Fruit fly (Drosophila melanogaster): ENCODE results near the gene RhoGAP16F.

- TF ChIP-seq Mnt (GFP tag; optimal IDR thresholded peaks at IDR 0.05) (no peak), bab1 (GFP tag; optimal IDR thresholded peaks at IDR 0.05) (no peak), CG5204 (GFP tag; optimal IDR thresholded peaks at IDR 0.05) (no peak), cic (GFP tag; optimal IDR thresholded peaks at IDR 0.05) (no peak), CG1620 (GFP tag; optimal IDR thresholded peaks at IDR 0.05) (no peak), CG12768 (GFP tag; optimal IDR thresholded peaks at IDR 0.05) (no peak), CG7045 (GFP tag; optimal IDR thresholded peaks at IDR 0.05) (no peak), pad (GFP tag; optimal IDR thresholded peaks at IDR 0.05) (no peak), CG14711 (tag; optimal IDR thresholded peaks at IDR 0.05) (no peak), tj (GFP tag; optimal IDR thresholded peaks at IDR 0.05) (no peak), cnc (optimal IDR thresholded peaks at IDR 0.05) (no peak), CG33017 (tag; optimal IDR thresholded peaks at IDR 0.05) (no peak), kay (GFP tag; ENCODE audit: borderline replicate concordance) (no peak)
Observed at dm6 chrX:18139950-18140349, 47.0 kb downstream of the RhoGAP16F start.

All from whole organism, adult.